Worm (Caenorhabditis elegans) whole organism, L1 larva: Measurements from ENCODE around the gene H12I19.115.

ENCODE experiments used
- alr-1 ChIP-seq: fragments of 200-800 bp; sonication (Bioruptor generic); optimal IDR thresholded peaks from 2 replicates; lab custom pipeline; 2018; ENCODE audit warnings: borderline replicate concordance, mild to moderate bottlenecking, missing genetic modification characterization, missing compliant biosample characterization
- ceh-88 ChIP-seq: fragments of 200-800 bp; sonication (Bioruptor generic); IDR thresholded peaks from 2 replicates; pipeline ENCODE4 v1.3.6; 2022; ENCODE audit warnings: missing genetic modification characterization, missing compliant biosample characterization
- efl-3 ChIP-seq: fragments of 200-800 bp; sonication (Bioruptor generic); optimal IDR thresholded peaks from 2 replicates; lab custom pipeline; 2018; ENCODE audit warnings: mild to moderate bottlenecking, missing genetic modification characterization, missing compliant biosample characterization
- egl-27 ChIP-seq, 2 experiments: fragments of 150-350 bp in 1 of 2; sonication (generic microtip); optimal IDR thresholded peaks; 3 replicates each; lab custom pipeline; 2017 to 2018; ENCODE audit warnings: missing biosample characterization in 2 of 2, missing genetic modification characterization in 2 of 2, missing genetic modification reagents in 2 of 2
- nhr-19 ChIP-seq: fragments of 200-800 bp; sonication (Bioruptor generic); conservative IDR thresholded peaks from 2 replicates; pipeline ENCODE4 v1.3.6; 2022; ENCODE audit warnings: missing genetic modification characterization, missing compliant biosample characterization
- nhr-47 ChIP-seq: sonication (generic microtip); optimal IDR thresholded peaks from 2 replicates; lab custom pipeline; 2016; ENCODE audit warnings: mild to moderate bottlenecking, missing genetic modification characterization, moderate library complexity, missing compliant biosample characterization
- tlp-1 ChIP-seq: fragments of 150-350 bp; optimal IDR thresholded peaks from 2 replicates; lab custom pipeline; 2014; ENCODE audit warnings: missing biosample characterization, missing genetic modification characterization
- vab-15 ChIP-seq: sonication (generic microtip); optimal IDR thresholded peaks from 2 replicates; lab custom pipeline; 2017; ENCODE audit warnings: missing genotype, mild to moderate bottlenecking, missing genetic modification characterization, missing compliant biosample characterization
- xbp-1 ChIP-seq: sonication (generic microtip); optimal IDR thresholded peaks from 2 replicates; lab custom pipeline; 2016; ENCODE audit warnings: missing genetic modification characterization, missing compliant biosample characterization

The H12I19.115 gene

DNA sequence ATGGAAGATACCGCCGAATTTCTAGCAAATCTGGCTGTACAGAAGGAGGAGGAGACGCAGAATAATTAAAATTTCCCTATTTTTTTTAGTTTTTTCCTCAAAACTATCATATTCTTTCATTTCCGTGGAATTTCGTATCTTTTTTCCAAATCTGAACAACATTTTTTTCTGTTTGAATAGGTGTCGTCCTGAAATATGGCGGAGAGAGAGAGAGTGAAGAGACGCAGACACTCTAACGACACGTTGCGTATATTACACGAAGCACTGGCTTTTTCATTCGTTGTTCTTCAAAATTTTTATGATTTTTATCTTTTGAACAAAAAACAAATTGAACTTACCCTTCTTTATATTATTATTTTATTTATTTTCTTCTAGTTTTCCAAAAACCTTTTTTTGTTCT lies 44.7 kb downstream of the H12I19.115 start:
- no peak for TF ChIP-seq tlp-1 (tag; lab: Kevin White, UChicago)
- no peak for TF ChIP-seq egl-27 (tag; optimal IDR thresholded peaks at IDR 0.05; lab: Kevin White, UChicago)
- no peak for TF ChIP-seq alr-1
- TF ChIP-seq ceh-88 (GFP tag; lab: Robert Waterston, UW): no peak
- TF ChIP-seq nhr-19 (GFP tag; lab: Robert Waterston, UW): no peak
- no peak for TF ChIP-seq efl-3 (GFP tag; lab: Kevin White, UChicago)
- peak; percentile 65 for TF ChIP-seq xbp-1 (tag; lab: Kevin White, UChicago)
- TF ChIP-seq vab-15 (tag; lab: Kevin White, UChicago): no peak
- no peak for TF ChIP-seq nhr-47 (tag; lab: Kevin White, UChicago)
